Fruit fly (Drosophila melanogaster) whole organism, embryonic: ENCODE results near the gene CG5096.
A peak's percentile ranks its signal among the peaks of the same experiment; 100 is the strongest.

Experiments
- Asciz ChIP-seq: fragments of 200-800 bp; sonication (Bioruptor generic); optimal IDR thresholded peaks from 2 replicates; lab custom pipeline; 2017; ENCODE audit warnings: missing biosample characterization, mild to moderate bottlenecking, missing genetic modification characterization, missing genetic modification reagents
- BtbVII ChIP-seq: fragments of 200-800 bp; sonication (Bioruptor generic); optimal IDR thresholded peaks from 3 replicates; lab custom pipeline; 2017; ENCODE audit warnings: missing biosample characterization, mild to moderate bottlenecking, missing genetic modification characterization
- C15 ChIP-seq: fragments of 200-800 bp; sonication (Bioruptor generic); IDR thresholded peaks from 3 replicates; pipeline ENCODE4 v1.3.6; 2022; ENCODE audit warnings: missing biosample characterization, missing genetic modification characterization
- CG1024 ChIP-seq: fragments of 200-800 bp; sonication (Bioruptor generic); IDR thresholded peaks from 2 replicates; pipeline ENCODE4 v1.3.6; 2022; ENCODE audit warnings: missing biosample characterization, missing genetic modification characterization
- CG10267 ChIP-seq: fragments of 200-800 bp; sonication (Bioruptor generic); optimal IDR thresholded peaks from 2 replicates; lab custom pipeline; 2018; ENCODE audit warnings: missing biosample characterization, mild to moderate bottlenecking, missing genetic modification characterization, moderate library complexity
- CG10543 ChIP-seq: fragments of 200-800 bp; sonication (Bioruptor generic); optimal IDR thresholded peaks from 3 replicates; lab custom pipeline; 2017; ENCODE audit warnings: missing biosample characterization, mild to moderate bottlenecking, missing genetic modification characterization, moderate library complexity
- CG10654 ChIP-seq: fragments of 200-800 bp; sonication (Bioruptor generic); optimal IDR thresholded peaks from 2 replicates; lab custom pipeline; 2016; ENCODE audit warnings: missing biosample characterization, missing genetic modification characterization
- CG11560 ChIP-seq: fragments of 200-800 bp; sonication (Bioruptor generic); IDR thresholded peaks from 3 replicates; pipeline ENCODE4 v1.3.6; 2022; ENCODE audit warnings: missing biosample characterization, missing genetic modification characterization
- CG12155 ChIP-seq: fragments of 200-800 bp; sonication (Bioruptor generic); optimal IDR thresholded peaks from 3 replicates; lab custom pipeline; 2016; ENCODE audit warnings: missing biosample characterization, missing genetic modification characterization
- CG1233 ChIP-seq: fragments of 200-800 bp; sonication (Bioruptor generic); optimal IDR thresholded peaks from 4 replicates; lab custom pipeline; 2018; ENCODE audit warnings: missing biosample characterization, mild to moderate bottlenecking, missing genetic modification characterization
- CG12659 ChIP-seq: fragments of 200-800 bp; sonication (Bioruptor generic); optimal IDR thresholded peaks from 3 replicates; lab custom pipeline; 2017; ENCODE audit warnings: mild to moderate bottlenecking, missing biosample characterization, missing genetic modification reagents, missing genetic modification characterization
- CG12744 ChIP-seq: fragments of 200-800 bp; sonication (Bioruptor generic); optimal IDR thresholded peaks from 2 replicates; lab custom pipeline; 2016; ENCODE audit warnings: missing biosample characterization, missing genetic modification characterization
- CG15479 ChIP-seq: fragments of 200-800 bp; sonication (Bioruptor generic); optimal IDR thresholded peaks from 3 replicates; lab custom pipeline; 2019; ENCODE audit warnings: missing biosample characterization, mild to moderate bottlenecking, missing genetic modification characterization, moderate library complexity
- CG16863 ChIP-seq: fragments of 200-800 bp; sonication (Bioruptor generic); optimal IDR thresholded peaks from 3 replicates; lab custom pipeline; 2016; ENCODE audit warnings: missing biosample characterization, missing genetic modification characterization
- CG18764 ChIP-seq: fragments of 200-800 bp; sonication (Bioruptor generic); optimal IDR thresholded peaks from 3 replicates; lab custom pipeline; 2016; ENCODE audit warnings: missing biosample characterization, missing genetic modification characterization
- CG31365 ChIP-seq: fragments of 200-800 bp; sonication (Bioruptor generic); optimal IDR thresholded peaks from 2 replicates; lab custom pipeline; 2018; ENCODE audit warnings: missing biosample characterization, mild to moderate bottlenecking, missing genetic modification characterization
- CG5245 ChIP-seq: fragments of 200-800 bp; sonication (Bioruptor generic); optimal IDR thresholded peaks from 3 replicates; lab custom pipeline; 2016; ENCODE audit warnings: missing biosample characterization, missing genetic modification characterization
- CG5953 ChIP-seq: fragments of 200-800 bp; sonication (Bioruptor generic); IDR thresholded peaks from 2 replicates; pipeline ENCODE4 v1.3.6; 2022; ENCODE audit warnings: missing biosample characterization, missing genetic modification characterization
- CG7745 ChIP-seq: fragments of 200-800 bp; sonication (Bioruptor generic); optimal IDR thresholded peaks from 2 replicates; lab custom pipeline; 2018; ENCODE audit warnings: missing biosample characterization, mild to moderate bottlenecking, missing genetic modification characterization, moderate library complexity
- CG7963 ChIP-seq: fragments of 200-800 bp; sonication (Bioruptor generic); IDR thresholded peaks from 3 replicates; pipeline ENCODE4 v1.3.6; 2022; ENCODE audit warnings: missing biosample characterization, missing genetic modification characterization; ENCODE audit not compliant: partially characterized antibody
- CG8281 ChIP-seq: fragments of 200-800 bp; sonication (Bioruptor generic); optimal IDR thresholded peaks from 2 replicates; lab custom pipeline; 2018; ENCODE audit warnings: missing biosample characterization, mild to moderate bottlenecking, missing genetic modification characterization, moderate library complexity
- D19B ChIP-seq: fragments of 200-800 bp; sonication (Bioruptor generic); optimal IDR thresholded peaks from 2 replicates; lab custom pipeline; 2017; ENCODE audit warnings: missing biosample characterization, mild to moderate bottlenecking, missing genetic modification characterization
- Dek ChIP-seq: fragments of 200-800 bp; sonication (Bioruptor generic); optimal IDR thresholded peaks from 3 replicates; lab custom pipeline; 2019; ENCODE audit warnings: missing biosample characterization, mild to moderate bottlenecking, missing genetic modification characterization, moderate library complexity
- Fer3 ChIP-seq: fragments of 200-800 bp; sonication (Bioruptor generic); optimal IDR thresholded peaks from 2 replicates; lab custom pipeline; 2018; ENCODE audit warnings: missing biosample characterization, mild to moderate bottlenecking, missing genetic modification characterization, moderate library complexity
- Gsc ChIP-seq: fragments of 200-800 bp; sonication (Bioruptor generic); IDR thresholded peaks from 2 replicates; pipeline ENCODE4 v1.3.6; 2022; ENCODE audit warnings: missing biosample characterization, missing genetic modification characterization
- Lim3 ChIP-seq: fragments of 200-800 bp; sonication (Bioruptor generic); IDR thresholded peaks from 2 replicates; pipeline ENCODE4 v1.3.6; 2022; ENCODE audit warnings: missing biosample characterization, missing genetic modification characterization
- MBD-R2 ChIP-seq: fragments of 200-800 bp; sonication (Bioruptor generic); IDR thresholded peaks from 2 replicates; pipeline ENCODE4 v1.3.6; 2022; ENCODE audit warnings: missing biosample characterization, missing genetic modification characterization
- MTF-1 ChIP-seq: fragments of 200-800 bp; sonication (Bioruptor generic); optimal IDR thresholded peaks from 2 replicates; lab custom pipeline; 2018; ENCODE audit warnings: missing biosample characterization, mild to moderate bottlenecking, missing genetic modification characterization, borderline replicate concordance
- Sry-δ ChIP-seq: fragments of 200-800 bp; sonication (Bioruptor generic); optimal IDR thresholded peaks from 2 replicates; lab custom pipeline; 2016; ENCODE audit warnings: missing biosample characterization, missing genetic modification characterization
- Tbp ChIP-seq: fragments of >200 bp; optimal IDR thresholded peaks from 2 replicates; lab custom pipeline; 2018; ENCODE audit warnings: missing biosample characterization, missing genetic modification characterization
- Xbp1 ChIP-seq: fragments of 200-800 bp; sonication (Bioruptor generic); optimal IDR thresholded peaks from 3 replicates; lab custom pipeline; 2016; ENCODE audit warnings: missing biosample characterization, mild to moderate bottlenecking, missing genetic modification characterization
- ara ChIP-seq: fragments of 200-800 bp; sonication (Bioruptor generic); IDR thresholded peaks from 2 replicates; pipeline ENCODE4 v1.3.6; 2022; ENCODE audit warnings: missing biosample characterization, missing genetic modification characterization
- az2 ChIP-seq: fragments of 200-800 bp; sonication (Bioruptor generic); optimal IDR thresholded peaks from 3 replicates; lab custom pipeline; 2016; ENCODE audit warnings: missing biosample characterization, missing genetic modification characterization
- danr ChIP-seq: fragments of 200-800 bp; sonication (Bioruptor generic); IDR thresholded peaks from 2 replicates; pipeline ENCODE4 v1.3.6; 2022; ENCODE audit warnings: missing biosample characterization, missing genetic modification characterization
- dm ChIP-seq: fragments of 200-800 bp; sonication (Bioruptor generic); optimal IDR thresholded peaks from 3 replicates; lab custom pipeline; 2016; ENCODE audit warnings: missing biosample characterization, missing genetic modification characterization
- fd3F ChIP-seq: fragments of 200-800 bp; sonication (Bioruptor generic); optimal IDR thresholded peaks from 2 replicates; lab custom pipeline; 2018; ENCODE audit warnings: missing biosample characterization, mild to moderate bottlenecking, missing genetic modification characterization, moderate library complexity
- fu2 ChIP-seq: fragments of 200-800 bp; sonication (Bioruptor generic); optimal IDR thresholded peaks from 2 replicates; lab custom pipeline; 2016; ENCODE audit warnings: missing biosample characterization, missing genetic modification characterization
- hkb ChIP-seq, 2 experiments: fragments of 200-800 bp in 1 of 2; fragments of >200 bp in 1 of 2; sonication (Bioruptor generic) in 1 of 2; IDR thresholded peaks in 1 of 2; optimal IDR thresholded peaks in 1 of 2; 2 replicates each; pipeline versions ENCODE4 v1.3.6 to Lab custom; 2017 to 2022; ENCODE audit warnings: missing biosample characterization in 1 of 2, missing genetic modification characterization in 1 of 2
- insv ChIP-seq, 2 experiments: fragments of 200-800 bp; sonication (Bioruptor generic); optimal IDR thresholded peaks; 3 replicates each; lab custom pipeline; 2016 to 2018; ENCODE audit warnings: missing biosample characterization in 2 of 2, missing genetic modification characterization in 2 of 2
- lbe ChIP-seq: fragments of 200-800 bp; sonication (Bioruptor generic); optimal IDR thresholded peaks from 2 replicates; lab custom pipeline; 2016; ENCODE audit warnings: missing biosample characterization, mild to moderate bottlenecking, missing genetic modification characterization
- lilli ChIP-seq: fragments of 200-800 bp; sonication (Bioruptor generic); optimal IDR thresholded peaks from 3 replicates; lab custom pipeline; 2016; ENCODE audit warnings: missing biosample characterization, missing genetic modification characterization
- luna ChIP-seq: fragments of 200-800 bp; sonication (Bioruptor generic); optimal IDR thresholded peaks from 2 replicates; lab custom pipeline; 2016; ENCODE audit warnings: missing biosample characterization, missing genetic modification characterization
- nerfin-1 ChIP-seq: fragments of 200-800 bp; sonication (Bioruptor generic); optimal IDR thresholded peaks from 3 replicates; lab custom pipeline; 2019; ENCODE audit warnings: missing biosample characterization, mild to moderate bottlenecking, missing genetic modification characterization, moderate library complexity
- pnt ChIP-seq: fragments of 200-800 bp; sonication (Bioruptor generic); optimal IDR thresholded peaks from 3 replicates; lab custom pipeline; 2016; ENCODE audit warnings: missing biosample characterization, missing genetic modification characterization
- schlank ChIP-seq: fragments of 200-800 bp; sonication (Bioruptor generic); optimal IDR thresholded peaks from 2 replicates; lab custom pipeline; 2018; ENCODE audit warnings: missing biosample characterization, mild to moderate bottlenecking, missing genetic modification characterization
- sens ChIP-seq: fragments of 200-800 bp; sonication (Bioruptor generic); peaks from one replicate; lab custom pipeline; 2016; ENCODE audit warnings: missing biosample characterization, missing genetic modification characterization
- sens-2 ChIP-seq: fragments of 200-800 bp; sonication (Bioruptor generic); IDR thresholded peaks from 2 replicates; pipeline ENCODE4 v1.3.6; 2022; ENCODE audit warnings: missing biosample characterization, missing genetic modification characterization
- sr ChIP-seq: fragments of 200-800 bp; sonication (Bioruptor generic); IDR thresholded peaks from 3 replicates; pipeline ENCODE4 v1.3.6; 2022; ENCODE audit warnings: missing biosample characterization, missing genetic modification characterization
- stc ChIP-seq: fragments of 200-800 bp; sonication (Bioruptor generic); IDR thresholded peaks from 2 replicates; pipeline ENCODE4 v1.3.6; 2022; ENCODE audit warnings: missing biosample characterization, missing genetic modification characterization
- sug ChIP-seq: fragments of 200-800 bp; optimal IDR thresholded peaks from 2 replicates; lab custom pipeline; 2019; ENCODE audit warnings: missing biosample characterization, mild to moderate bottlenecking, missing genetic modification characterization, moderate library complexity
- yki ChIP-seq: fragments of >200 bp; optimal IDR thresholded peaks from 3 replicates; lab custom pipeline; 2018

Gene CG5096

dm6 chr2L:10362408-10363067, 19.5 kb upstream of the CG5096 start, which contains the start of the genes Cand1 and pim (continued):
- TF ChIP-seq ara = no peak
- TF ChIP-seq CG1233 (GFP tag; lab: Kevin White, UChicago) = no peak
- no peak for TF ChIP-seq CG16863 (GFP tag; lab: Kevin White, UChicago)
- peak; percentile 81 for TF ChIP-seq Sry-δ (GFP tag; lab: Kevin White, UChicago)
- no peak for TF ChIP-seq CG18764 (GFP tag; lab: Kevin White, UChicago)
- TF ChIP-seq CG10543 (GFP tag; lab: Kevin White, UChicago) = no peak
- TF ChIP-seq CG5953 = no peak
- TF ChIP-seq Fer3 (tag; lab: Kevin White, UChicago) = no peak
- TF ChIP-seq az2 (GFP tag; lab: Kevin White, UChicago) = no peak
- peak; percentile 26 for TF ChIP-seq nerfin-1 (tag; lab: Kevin White, UChicago)
- TF ChIP-seq sug (tag; lab: Kevin White, UChicago) = peak; percentile 33
- no peak for TF ChIP-seq CG15479
- TF ChIP-seq CG8281 = no peak
- TF ChIP-seq pnt (GFP tag; lab: Kevin White, UChicago) = no peak
- no peak for TF ChIP-seq Dek (tag; lab: Kevin White, UChicago)
- no peak for TF ChIP-seq lilli (GFP tag; lab: Kevin White, UChicago)
- no peak for TF ChIP-seq fd3F
- no peak for TF ChIP-seq luna (GFP tag; lab: Kevin White, UChicago)
- TF ChIP-seq Xbp1 (GFP tag; lab: Kevin White, UChicago) = peak; percentile 10
- TF ChIP-seq C15 = no peak
- no peak for TF ChIP-seq insv (GFP tag; optimal IDR thresholded peaks at IDR 0.05; lab: Kevin White, UChicago)
- TF ChIP-seq CG5245 = no peak
- no peak for TF ChIP-seq CG10654 (GFP tag; lab: Kevin White, UChicago)
- TF ChIP-seq CG7745 (tag; lab: Kevin White, UChicago) = no peak
- no peak for TF ChIP-seq D19B (GFP tag; lab: Kevin White, UChicago)
- no peak for TF ChIP-seq schlank (tag; lab: Kevin White, UChicago)
- peak; percentile 23 for TF ChIP-seq CG12155
- no peak for TF ChIP-seq fu2 (GFP tag; lab: Kevin White, UChicago)
- no peak for TF ChIP-seq sens (GFP tag; lab: Kevin White, UChicago)
- no peak for TF ChIP-seq Tbp (GFP tag; lab: Kevin White, UChicago)
- TF ChIP-seq Gsc (GFP tag; lab: Robert Waterston, UW) = no peak
- TF ChIP-seq dm (GFP tag; lab: Kevin White, UChicago) = no peak
- TF ChIP-seq CG12659 (GFP tag; lab: Kevin White, UChicago) = peak; percentile 70
- TF ChIP-seq lbe (GFP tag; lab: Kevin White, UChicago) = no peak
- TF ChIP-seq BtbVII (GFP tag; lab: Kevin White, UChicago) = no peak
- TF ChIP-seq hkb (optimal IDR thresholded peaks at IDR 0.05; lab: Kevin White, UChicago) = no peak
- no peak for TF ChIP-seq hkb (GFP tag; IDR thresholded peaks at IDR 0.05; lab: Robert Waterston, UW)
- no peak for TF ChIP-seq yki (lab: Kevin White, UChicago)
- TF ChIP-seq Lim3 (GFP tag; lab: Robert Waterston, UW) = no peak
- TF ChIP-seq danr (GFP tag; lab: Robert Waterston, UW) = no peak
- peak; percentile 54 for TF ChIP-seq CG10267 (tag; lab: Kevin White, UChicago)
- no peak for TF ChIP-seq CG12744 (GFP tag; lab: Kevin White, UChicago)
- TF ChIP-seq MTF-1 = no peak
- TF ChIP-seq sr (GFP tag; lab: Robert Waterston, UW) = no peak
- TF ChIP-seq sens-2 (GFP tag; lab: Robert Waterston, UW) = no peak
- no peak for TF ChIP-seq Asciz (GFP tag; lab: Kevin White, UChicago)
- TF ChIP-seq CG31365 = no peak
- TF ChIP-seq CG7963 (GFP tag; lab: Robert Waterston, UW) = peak; percentile 36; the same call in 1 of the 3 replicates
- TF ChIP-seq stc (GFP tag; lab: Robert Waterston, UW) = no peak
- TF ChIP-seq CG1024 (GFP tag; lab: Robert Waterston, UW) = no peak
- TF ChIP-seq MBD-R2 (GFP tag; lab: Robert Waterston, UW) = peak; percentile 28; the same call in 1 of the 2 replicates
- TF ChIP-seq CG11560 = no peak
